Fruit fly (Drosophila melanogaster) S2 (cell line): ENCODE data around the gene CG46467.

ENCODE experiments used
- CG8478 ChIP-seq: fragments of >200 bp; optimal IDR thresholded peaks from 2 replicates; lab custom pipeline; 2018
- CTCF ChIP-seq, 2 experiments: fragments of >200 bp; optimal IDR thresholded peaks; 2 replicates each; lab custom pipeline; 2018

- no peak for TF ChIP-seq CG8478 (lab: Kevin White, UChicago)
- TF ChIP-seq CTCF (optimal IDR thresholded peaks at IDR 0.05; lab: Kevin White, UChicago) = no peak
Measured at dm6 chr3R:9938495-9938894, 64.0 kb downstream of the CG46467 start.
